Fruit fly (Drosophila melanogaster) whole organism, prepupa: ENCODE measurements around the gene JMJD6.

Experiments
- CG11902 ChIP-seq: fragments of 200-800 bp; sonication (Bioruptor generic); optimal IDR thresholded peaks from 3 replicates; lab custom pipeline; 2016; ENCODE audit warnings: missing biosample characterization, missing genetic modification characterization
- Eip75B ChIP-seq: fragments of 200-800 bp; sonication (Bioruptor generic); optimal IDR thresholded peaks from 3 replicates; lab custom pipeline; 2016; ENCODE audit warnings: missing biosample characterization, missing genetic modification characterization
- Hr38 ChIP-seq: sonication (Bioruptor generic); optimal IDR thresholded peaks from 2 replicates; lab custom pipeline; 2016; ENCODE audit warnings: missing biosample characterization, missing genetic modification characterization
- svp ChIP-seq: fragments of 200-800 bp; sonication (Bioruptor generic); peaks from one replicate; lab custom pipeline; 2016; ENCODE audit warnings: missing biosample characterization, missing genetic modification characterization
- topi ChIP-seq: fragments of 200-800 bp; sonication (Bioruptor generic); optimal IDR thresholded peaks from 3 replicates; lab custom pipeline; 2016; ENCODE audit warnings: missing biosample characterization, missing genetic modification characterization

- TF ChIP-seq Eip75B = no peak
- no peak for TF ChIP-seq CG11902
- no peak for TF ChIP-seq topi (GFP tag; lab: Kevin White, UChicago)
- TF ChIP-seq Hr38 (GFP tag; lab: Kevin White, UChicago) = no peak
- no peak for TF ChIP-seq svp (GFP tag; lab: Kevin White, UChicago)
These were observed 19.6 kb upstream of the JMJD6 start, which contains the start of gene Gpdh3 for dm6 chr3R:22381735-22382134.
